Worm (Caenorhabditis elegans): ENCODE measurements around the gene C41H7.9.
A peak's percentile ranks its signal among the peaks of the same experiment; 100 is the strongest.

C41H7.9 gene

DNA sequence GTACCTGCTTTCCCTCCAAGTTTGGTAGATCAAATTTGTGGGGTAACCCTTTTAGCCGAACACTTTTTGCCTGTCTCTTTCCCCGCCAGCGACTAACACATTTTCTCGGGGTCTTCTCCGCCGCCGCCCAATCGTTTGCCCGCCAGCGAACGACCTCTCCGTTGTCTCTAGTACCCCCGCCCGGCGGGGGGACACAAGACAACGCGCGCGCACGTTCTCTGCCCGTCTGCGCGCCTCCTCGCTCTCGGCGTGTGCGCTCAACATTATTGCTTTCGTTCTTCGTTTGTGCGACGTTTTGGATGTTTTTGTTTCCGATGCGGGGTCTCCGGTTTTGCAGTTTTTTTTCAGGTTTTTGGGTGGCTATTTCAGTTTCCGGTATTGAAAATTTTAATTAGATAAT lies 43.5 kb upstream of the C41H7.9 start:
- TF ChIP-seq hlh-6 (tag; optimal IDR thresholded peaks at IDR 0.05) = no peak
- TF ChIP-seq T23F11.4 (GFP tag; optimal IDR thresholded peaks at IDR 0.05) = no peak
- TF ChIP-seq sox-2 (GFP tag; IDR thresholded peaks at IDR 0.05) = no peak
- no peak for TF ChIP-seq pax-1 (tag; optimal IDR thresholded peaks at IDR 0.05)
- TF ChIP-seq madf-2 (tag; optimal IDR thresholded peaks at IDR 0.05) = no peak
- peak; percentile 16 for TF ChIP-seq ceh-18 (tag; optimal IDR thresholded peaks at IDR 0.05)
- TF ChIP-seq gmeb-2 (tag; optimal IDR thresholded peaks at IDR 0.05) = no peak
- no peak for TF ChIP-seq rnt-1 (tag; optimal IDR thresholded peaks at IDR 0.05)
- no peak for TF ChIP-seq ceh-2 (tag; optimal IDR thresholded peaks at IDR 0.05)
- TF ChIP-seq ceh-45 (GFP tag; IDR thresholded peaks at IDR 0.05) = no peak
- TF ChIP-seq che-1 (tag; optimal IDR thresholded peaks at IDR 0.05) = no peak
- no peak for TF ChIP-seq F13H6.1 (tag; optimal IDR thresholded peaks at IDR 0.05)
- TF ChIP-seq ceh-34 (tag; optimal IDR thresholded peaks at IDR 0.05) = peak; percentile 45
- no peak for TF ChIP-seq npax-4 (tag; optimal IDR thresholded peaks at IDR 0.05)
- TF ChIP-seq pqm-1 (tag; optimal IDR thresholded peaks at IDR 0.05) = no peak
- no peak for TF ChIP-seq ets-4 (tag; optimal IDR thresholded peaks at IDR 0.05)
- no peak for TF ChIP-seq dmd-4 (tag; optimal IDR thresholded peaks at IDR 0.05; ENCODE audit: borderline replicate concordance)
- TF ChIP-seq zip-5 (tag; optimal IDR thresholded peaks at IDR 0.05) = no peak
- peak; percentile 67 for TF ChIP-seq nfya-1 (tag; optimal IDR thresholded peaks at IDR 0.05)
- TF ChIP-seq tbx-2 (tag; optimal IDR thresholded peaks at IDR 0.05) = peak; percentile 60
- no peak for TF ChIP-seq unc-3 (GFP tag; conservative IDR thresholded peaks at IDR 0.05)
- TF ChIP-seq unc-3 (tag; optimal IDR thresholded peaks at IDR 0.05) = no peak
- no peak for TF ChIP-seq eyg-1 (tag; optimal IDR thresholded peaks at IDR 0.05)
- TF ChIP-seq pat-9 (tag; optimal IDR thresholded peaks at IDR 0.05) = no peak
- no peak for TF ChIP-seq lim-6 (tag; optimal IDR thresholded peaks at IDR 0.05)
- TF ChIP-seq ceh-6 (GFP tag; optimal IDR thresholded peaks at IDR 0.05) = no peak
- peak; percentile 46 for TF ChIP-seq C08G9.2 (tag; optimal IDR thresholded peaks at IDR 0.05)
- TF ChIP-seq ceh-31 (tag; optimal IDR thresholded peaks at IDR 0.05) = peak; percentile 53
- TF ChIP-seq ceh-22 (tag; optimal IDR thresholded peaks at IDR 0.05) = no peak
- TF ChIP-seq ceh-14 (tag; optimal IDR thresholded peaks at IDR 0.05) = peak; percentile 66
- TF ChIP-seq K02D7.2 (tag; optimal IDR thresholded peaks at IDR 0.05) = no peak
- no peak for TF ChIP-seq Y22D7AL.16 (tag; optimal IDR thresholded peaks at IDR 0.05)
- no peak for TF ChIP-seq ztf-16 (tag; optimal IDR thresholded peaks at IDR 0.05)
- no peak for TF ChIP-seq pha-2 (tag; optimal IDR thresholded peaks at IDR 0.05)
- no peak for TF ChIP-seq tbx-7 (tag; optimal IDR thresholded peaks at IDR 0.05)
- no peak for TF ChIP-seq pha-4 (tag; optimal IDR thresholded peaks at IDR 0.05)
- no peak for TF ChIP-seq hlh-13 (GFP tag; optimal IDR thresholded peaks at IDR 0.05)
- peak; percentile 24 for TF ChIP-seq nhr-232 (tag; optimal IDR thresholded peaks at IDR 0.05)
- peak; percentile 67 for TF ChIP-seq hlh-30 (tag; optimal IDR thresholded peaks at IDR 0.05; ENCODE audit: insufficient read depth)
- no peak for TF ChIP-seq ahr-1 (tag; optimal IDR thresholded peaks at IDR 0.05)
- peak; percentile 25 for TF ChIP-seq sox-4 (tag; optimal IDR thresholded peaks at IDR 0.05)
- no peak for TF ChIP-seq pag-3 (tag; optimal IDR thresholded peaks at IDR 0.05; ENCODE audit: borderline replicate concordance)
- no peak for TF ChIP-seq fax-1 (tag; optimal IDR thresholded peaks at IDR 0.05)
- no peak for TF ChIP-seq K09A11.1 (tag; optimal IDR thresholded peaks at IDR 0.05; ENCODE audit: insufficient read depth)
- no peak for TF ChIP-seq fkh-10 (GFP tag; optimal IDR thresholded peaks at IDR 0.05)
- TF ChIP-seq elt-4 (tag; optimal IDR thresholded peaks at IDR 0.05) = no peak
- no peak for TF ChIP-seq dve-1 (tag; optimal IDR thresholded peaks at IDR 0.05)
- TF ChIP-seq hlh-8 (tag; optimal IDR thresholded peaks at IDR 0.05) = no peak
- TF ChIP-seq ceh-48 (tag; optimal IDR thresholded peaks at IDR 0.05) = no peak
- peak; percentile 58 for TF ChIP-seq unc-42 (tag; optimal IDR thresholded peaks at IDR 0.05)
- no peak for TF ChIP-seq hlh-15 (tag; optimal IDR thresholded peaks at IDR 0.05)
- TF ChIP-seq mec-3 (tag; optimal IDR thresholded peaks at IDR 0.05; ENCODE audit: borderline replicate concordance) = no peak
- TF ChIP-seq ama-1 (optimal IDR thresholded peaks at IDR 0.05) = no peak
- TF ChIP-seq unc-86 (tag; optimal IDR thresholded peaks at IDR 0.05) = no peak
- TF ChIP-seq ceh-19 (GFP tag; optimal IDR thresholded peaks at IDR 0.05) = peak; percentile 0
